Worm (Caenorhabditis elegans): Measurements from ENCODE around the gene dlat-1.

Gene dlat-1

ce11 chrV:14474099-14474498, 27.0 kb upstream of the dlat-1 start, which contains the start of gene clec-56:
TSS of gene clec-56 (plus strand) at chrV:14474399.
- TF ChIP-seq nhr-28 (tag; optimal IDR thresholded peaks at IDR 0.05) = peak; percentile 36
- no peak for TF ChIP-seq ceh-32 (tag; optimal IDR thresholded peaks at IDR 0.05; ENCODE audit: poor library complexity)
- TF ChIP-seq nhr-42 (GFP tag; IDR thresholded peaks at IDR 0.05) = no peak
- TF ChIP-seq ceh-20 (GFP tag; IDR thresholded peaks at IDR 0.05) = 0 out of 2 replicates have a peak, but pooled peaks have one; percentile 18
- peak; percentile 2 for TF ChIP-seq hlh-11 (tag; optimal IDR thresholded peaks at IDR 0.05)
- peak; percentile 35 for TF ChIP-seq pqm-1 (tag; optimal IDR thresholded peaks at IDR 0.05)

ce11 chrV:14472229-14472628, 25.1 kb upstream of the dlat-1 start, which contains the start of gene clec-227:
TSS of gene clec-227 (plus strand) at chrV:14472529.
- TF ChIP-seq saeg-2 (GFP tag; IDR thresholded peaks at IDR 0.05) = no peak
- peak; percentile 37 for TF ChIP-seq nhr-28 (tag; optimal IDR thresholded peaks at IDR 0.05)

ce11 chrV:14468931-14469330, 21.8 kb upstream of the dlat-1 start, which contains the start of gene clec-57:
TSS of gene clec-57 (plus strand) at chrV:14469231.
- no peak for TF ChIP-seq daf-16 (GFP tag; optimal IDR thresholded peaks at IDR 0.05)
- no peak for TF ChIP-seq daf-16 (tag; optimal IDR thresholded peaks at IDR 0.05)
- no peak for TF ChIP-seq nhr-237 (tag; optimal IDR thresholded peaks at IDR 0.05)
- TF ChIP-seq unc-62 (GFP tag; optimal IDR thresholded peaks at IDR 0.05 in 1 of 2) = peak in 1 of 2 experiments; percentile 88
- no peak for TF ChIP-seq unc-62 (tag; optimal IDR thresholded peaks at IDR 0.05)
- TF ChIP-seq Y75B8A.6 (GFP tag; IDR thresholded peaks at IDR 0.05) = no peak
- no peak for TF ChIP-seq T20F7.1 (GFP tag; optimal IDR thresholded peaks at IDR 0.05)

- peak; percentile 85 for TF ChIP-seq snpc-1.2 (GFP tag; IDR thresholded peaks at IDR 0.05)
- TF ChIP-seq dmd-8 (GFP tag; IDR thresholded peaks at IDR 0.05) = 0 out of 2 replicates have a peak, but pooled peaks have one; percentile 64
- peak; percentile 56 for TF ChIP-seq nhr-48 (tag; optimal IDR thresholded peaks at IDR 0.05)
- no peak for TF ChIP-seq zfp-2 (tag; optimal IDR thresholded peaks at IDR 0.05)
- TF ChIP-seq lin-1 (GFP tag; IDR thresholded peaks at IDR 0.05) = peak; percentile 68; the same call in 1 of the 2 replicates
- no peak for TF ChIP-seq nhr-111 (GFP tag; optimal IDR thresholded peaks at IDR 0.05)
- peak; percentile 42 for TF ChIP-seq spr-1 (tag; optimal IDR thresholded peaks at IDR 0.05)
- TF ChIP-seq dpl-1 (GFP tag; optimal IDR thresholded peaks at IDR 0.05) = no peak
- TF ChIP-seq daf-12 (tag; optimal IDR thresholded peaks at IDR 0.05) = no peak
- TF ChIP-seq Y48G9A.11 (GFP tag; IDR thresholded peaks at IDR 0.05) = no peak
- TF ChIP-seq nhr-6 (tag; optimal IDR thresholded peaks at IDR 0.05) = no peak
- TF ChIP-seq zag-1 (tag; optimal IDR thresholded peaks at IDR 0.05) = no peak
- TF ChIP-seq mdt-29 (GFP tag; IDR thresholded peaks at IDR 0.05) = no peak
- no peak for TF ChIP-seq ceh-62 (tag; optimal IDR thresholded peaks at IDR 0.05)
- peak; percentile 65 for TF ChIP-seq F49E8.2 (tag; optimal IDR thresholded peaks at IDR 0.05; ENCODE audit: borderline replicate concordance)
- TF ChIP-seq ceh-44 (GFP tag; IDR thresholded peaks at IDR 0.05) = 0 out of 2 replicates have a peak, but pooled peaks have one; percentile 58
- TF ChIP-seq R02D3.7 (tag; optimal IDR thresholded peaks at IDR 0.05) = no peak
- TF ChIP-seq F10B5.3 (tag; optimal IDR thresholded peaks at IDR 0.05) = peak; percentile 37
- TF ChIP-seq hif-1 (tag; optimal IDR thresholded peaks at IDR 0.05) = no peak
- peak; percentile 7 for TF ChIP-seq mxl-3 (GFP tag; optimal IDR thresholded peaks at IDR 0.05)
- no peak for TF ChIP-seq lsy-2 (tag; optimal IDR thresholded peaks at IDR 0.05)
- no peak for TF ChIP-seq egl-27 (tag; optimal IDR thresholded peaks at IDR 0.05)
- no peak for TF ChIP-seq F37D6.2 (tag; optimal IDR thresholded peaks at IDR 0.05)
- no peak for TF ChIP-seq lin-38 (GFP tag; IDR thresholded peaks at IDR 0.05)
- TF ChIP-seq nhr-42 (GFP tag; IDR thresholded peaks at IDR 0.05) = peak; percentile 63; the same call in 1 of the 2 replicates
- TF ChIP-seq skn-1 (tag; optimal IDR thresholded peaks at IDR 0.05) = no peak
- TF ChIP-seq zfp-3 (GFP tag; conservative IDR thresholded peaks at IDR 0.05) = no peak
- TF ChIP-seq mes-2 (tag; optimal IDR thresholded peaks at IDR 0.05; ENCODE audit: poor library complexity, severe bottlenecking) = peak; percentile 75
- peak; percentile 21 for TF ChIP-seq nhr-25 (tag; optimal IDR thresholded peaks at IDR 0.05; ENCODE audit: borderline replicate concordance, insufficient read depth)
- 0 out of 2 replicates have a peak, but pooled peaks have one; percentile 31 for TF ChIP-seq ceh-20 (GFP tag; IDR thresholded peaks at IDR 0.05)
- no peak for TF ChIP-seq F44E2.7 (GFP tag; IDR thresholded peaks at IDR 0.05)
- TF ChIP-seq arid-1 (GFP tag; conservative IDR thresholded peaks at IDR 0.05) = 0 out of 2 replicates have a peak, but pooled peaks have one; percentile 26
Measured at ce11 chrV:14468196-14468874, 21.2 kb upstream of the dlat-1 start, which contains the start of gene srz-97. TSS of gene srz-97 (minus strand) at chrV:14468246.

All from whole organism, L4 larva.